Worm (Caenorhabditis elegans) whole organism, mixed stage, embryonic: ENCODE measurements around the gene ZK1248.4.

ENCODE experiments used
- lin-13 ChIP-seq: fragments of 150-350 bp; optimal IDR thresholded peaks from 2 replicates; lab custom pipeline; 2014; ENCODE audit warnings: missing biosample characterization, missing genetic modification characterization
- lin-32 ChIP-seq: fragments of 200-800 bp; sonication (Bioruptor generic); optimal IDR thresholded peaks from 2 replicates; lab custom pipeline; 2018; ENCODE audit warnings: mild to moderate bottlenecking, missing genetic modification characterization, missing compliant biosample characterization
- mab-5 ChIP-seq: fragments of 150-350 bp; optimal IDR thresholded peaks from 2 replicates; lab custom pipeline; 2014; ENCODE audit warnings: missing biosample characterization, missing genetic modification characterization
- nhr-28 ChIP-seq: fragments of 150-350 bp; optimal IDR thresholded peaks from 2 replicates; lab custom pipeline; 2014; ENCODE audit warnings: missing biosample characterization, missing genetic modification characterization
- pha-4 ChIP-seq: fragments of 150-350 bp; optimal IDR thresholded peaks from 2 replicates; lab custom pipeline; 2018; ENCODE audit warnings: missing biosample characterization, missing genetic modification reagents, missing genetic modification characterization
- snpc-4 ChIP-seq: fragments of 150-350 bp; optimal IDR thresholded peaks from 2 replicates; lab custom pipeline; 2014; ENCODE audit warnings: missing biosample characterization, missing genetic modification characterization
- unc-39 ChIP-seq: fragments of 150-350 bp; optimal IDR thresholded peaks from 2 replicates; lab custom pipeline; 2014; ENCODE audit warnings: missing biosample characterization, missing genetic modification characterization
- unc-62 ChIP-seq: fragments of 150-350 bp; optimal IDR thresholded peaks from 2 replicates; lab custom pipeline; 2014; ENCODE audit warnings: missing biosample characterization, missing genetic modification reagents, missing genetic modification characterization

DNA sequence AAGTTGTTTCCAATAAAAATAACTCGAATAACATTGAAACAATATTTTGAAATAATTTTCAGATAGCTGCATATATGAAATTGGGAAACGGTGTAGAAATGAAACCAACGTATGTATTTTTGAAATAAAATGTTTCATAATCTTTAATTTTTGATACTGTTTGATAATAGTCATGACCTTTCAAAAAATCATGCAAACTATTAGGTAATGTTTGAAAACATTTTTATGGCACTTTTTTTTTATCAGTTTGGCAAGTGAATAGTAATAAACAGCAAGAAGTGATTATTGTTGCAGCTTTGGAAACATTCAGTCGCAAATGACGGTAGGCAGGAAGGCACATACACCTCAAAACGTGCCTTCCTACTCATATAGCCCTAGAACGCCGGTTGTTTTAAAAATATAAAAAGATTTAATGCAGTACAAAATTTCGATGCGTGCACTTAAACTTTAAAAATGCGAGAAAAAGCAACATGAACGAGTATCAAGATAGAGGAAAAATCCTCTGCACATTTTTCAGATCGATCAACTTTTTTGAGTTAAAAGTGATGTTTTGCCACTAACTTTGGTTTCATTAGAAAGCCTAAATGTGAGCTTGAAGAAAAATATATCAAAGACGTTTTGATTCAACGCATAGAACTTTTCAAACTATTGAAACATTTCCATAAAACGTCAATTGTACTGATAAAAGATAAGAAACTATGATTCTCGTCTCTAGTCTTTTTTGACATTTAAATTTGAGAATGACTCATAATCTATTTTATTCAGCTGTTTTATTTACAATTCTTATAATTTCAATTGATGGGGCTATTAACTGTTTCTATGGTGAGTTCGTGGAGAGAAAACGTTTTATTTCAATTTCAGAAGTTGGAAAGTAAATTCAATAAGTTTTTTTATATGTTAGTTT lies 47.3 kb downstream of the ZK1248.4 start, which contains the start of gene F55C12.19:
- TF ChIP-seq unc-39 (tag; lab: Kevin White, UChicago) (no peak), mab-5 (no peak), lin-32 (GFP tag; lab: Kevin White, UChicago) (no peak), lin-13 (tag; lab: Kevin White, UChicago) (no peak), unc-62 (no peak), pha-4 (tag; lab: Kevin White, UChicago) (no peak), nhr-28 (tag; lab: Kevin White, UChicago) (no peak), snpc-4 (tag; lab: Kevin White, UChicago) (no peak)
